Worm (Caenorhabditis elegans): ENCODE results near the gene srap-1.

The srap-1 gene

DNA sequence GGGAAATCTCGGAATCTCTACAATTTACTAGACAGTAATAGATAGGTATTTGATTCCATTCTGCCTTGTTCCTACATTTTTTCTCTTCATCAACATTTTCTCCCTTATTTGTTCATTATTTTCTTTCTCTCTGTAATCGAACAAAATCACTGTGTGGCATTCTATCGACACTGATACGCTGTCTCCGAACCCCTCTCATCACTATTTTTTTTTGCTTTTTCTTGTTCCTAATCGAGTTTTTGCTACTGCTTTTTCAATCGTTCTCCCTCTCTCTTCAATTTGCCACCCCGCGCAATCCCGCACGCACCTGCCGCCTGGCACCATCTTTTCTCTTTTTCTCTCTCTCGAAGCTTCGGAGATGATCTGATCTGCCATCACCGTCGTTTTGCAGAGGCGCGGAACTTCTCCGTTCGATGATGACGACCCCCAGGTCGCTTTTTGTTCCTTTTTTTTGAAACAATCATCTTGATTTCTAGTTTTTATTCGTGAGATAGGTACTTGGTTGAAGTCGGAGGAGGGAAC, 2.7 kb upstream of the srap-1 start:
- TF ChIP-seq zfh-2 (GFP tag; conservative IDR thresholded peaks at IDR 0.05) (peak; percentile 54), egrh-3 (GFP tag; IDR thresholded peaks at IDR 0.05) (peak; percentile 10; the same call in 1 of the 2 replicates), nfyb-1 (GFP tag; IDR thresholded peaks at IDR 0.05) (no peak)

- no peak for TF ChIP-seq Y79H2A.3 (GFP tag; conservative IDR thresholded peaks at IDR 0.05)
- no peak for TF ChIP-seq snpc-3.4 (tag; optimal IDR thresholded peaks at IDR 0.05)
- TF ChIP-seq ZK185.1 (tag; optimal IDR thresholded peaks at IDR 0.05; ENCODE audit: poor library complexity, severe bottlenecking) = no peak
- TF ChIP-seq dpff-1 (tag; optimal IDR thresholded peaks at IDR 0.05) = no peak
- no peak for TF ChIP-seq F49E8.2 (tag; optimal IDR thresholded peaks at IDR 0.05; ENCODE audit: insufficient read depth)
- no peak for TF ChIP-seq hsf-1 (GFP tag; IDR thresholded peaks at IDR 0.05)
- TF ChIP-seq F10E7.11 (tag; optimal IDR thresholded peaks at IDR 0.05) = no peak
- TF ChIP-seq ceh-40 (GFP tag; IDR thresholded peaks at IDR 0.05) = no peak
- no peak for TF ChIP-seq hmg-20 (GFP tag; IDR thresholded peaks at IDR 0.05)
Observed at ce11 chrII:11204731-11205130, 1.7 kb downstream of the srap-1 start.

DNA sequence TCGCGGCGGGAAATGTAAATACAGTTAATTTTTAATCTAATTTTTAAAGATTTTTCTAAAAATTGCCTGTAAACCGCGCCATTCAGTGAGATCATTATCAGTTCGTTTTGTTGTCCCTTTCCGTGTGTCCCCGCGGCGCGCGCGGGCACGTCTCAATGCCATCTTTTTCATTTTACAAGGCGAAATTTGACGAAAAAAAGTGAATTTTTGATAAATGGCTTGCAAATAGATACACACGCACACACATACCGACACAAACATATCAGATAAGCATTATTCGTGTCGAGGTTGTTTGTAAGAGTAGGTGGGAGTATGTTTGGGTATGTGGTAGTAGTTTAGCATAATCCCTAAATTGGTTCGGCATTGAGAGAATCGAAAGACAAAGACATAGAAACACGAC, 2.8 kb downstream of the srap-1 start:
- TF ChIP-seq ztf-26 (tag; optimal IDR thresholded peaks at IDR 0.05) (no peak), C17E4.6 (GFP tag; IDR thresholded peaks at IDR 0.05) (no peak), nhr-80 (tag; optimal IDR thresholded peaks at IDR 0.05) (no peak), ccch-3 (GFP tag; optimal IDR thresholded peaks at IDR 0.05) (no peak), mel-28 (tag; optimal IDR thresholded peaks at IDR 0.05; ENCODE audit: borderline replicate concordance) (no peak), die-1 (tag; optimal IDR thresholded peaks at IDR 0.05) (no peak), lin-54 (GFP tag; optimal IDR thresholded peaks at IDR 0.05) (no peak), ceh-58 (GFP tag; IDR thresholded peaks at IDR 0.05) (no peak), nfya-2 (GFP tag; IDR thresholded peaks at IDR 0.05) (no peak), zim-3 (tag; optimal IDR thresholded peaks at IDR 0.05) (no peak), nhr-90 (tag; optimal IDR thresholded peaks at IDR 0.05) (no peak)

DNA sequence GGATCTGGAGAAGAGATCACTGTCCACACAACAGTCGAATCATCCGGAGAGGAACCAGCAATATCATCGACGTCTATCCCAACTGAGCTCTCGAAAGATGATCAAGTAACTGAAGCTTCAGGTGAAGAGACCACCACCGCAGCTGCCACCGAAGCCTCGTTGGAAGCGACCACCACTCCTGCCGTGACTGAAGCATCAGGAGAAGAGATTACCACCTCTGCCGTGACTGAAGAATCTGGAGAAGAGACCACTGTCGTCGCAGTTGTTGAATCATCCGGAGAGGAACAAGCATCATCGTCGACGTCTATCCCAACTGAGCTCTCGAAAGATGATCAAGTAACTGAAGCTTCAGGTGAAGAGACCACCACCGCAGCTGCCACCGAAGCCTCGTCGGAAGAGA, 8.6 kb downstream of the srap-1 start:
- TF ChIP-seq ceh-58 (GFP tag; IDR thresholded peaks at IDR 0.05) (0 out of 2 replicates have a peak, but pooled peaks have one; percentile 87), egrh-3 (GFP tag; IDR thresholded peaks at IDR 0.05) (peak; percentile 71; the same call in 1 of the 2 replicates), aptf-2 (GFP tag; conservative IDR thresholded peaks at IDR 0.05) (peak; percentile 46; the same call in 1 of the 2 replicates), F39B2.1 (GFP tag; IDR thresholded peaks at IDR 0.05) (0 out of 2 replicates have a peak, but pooled peaks have one; percentile 41)

DNA sequence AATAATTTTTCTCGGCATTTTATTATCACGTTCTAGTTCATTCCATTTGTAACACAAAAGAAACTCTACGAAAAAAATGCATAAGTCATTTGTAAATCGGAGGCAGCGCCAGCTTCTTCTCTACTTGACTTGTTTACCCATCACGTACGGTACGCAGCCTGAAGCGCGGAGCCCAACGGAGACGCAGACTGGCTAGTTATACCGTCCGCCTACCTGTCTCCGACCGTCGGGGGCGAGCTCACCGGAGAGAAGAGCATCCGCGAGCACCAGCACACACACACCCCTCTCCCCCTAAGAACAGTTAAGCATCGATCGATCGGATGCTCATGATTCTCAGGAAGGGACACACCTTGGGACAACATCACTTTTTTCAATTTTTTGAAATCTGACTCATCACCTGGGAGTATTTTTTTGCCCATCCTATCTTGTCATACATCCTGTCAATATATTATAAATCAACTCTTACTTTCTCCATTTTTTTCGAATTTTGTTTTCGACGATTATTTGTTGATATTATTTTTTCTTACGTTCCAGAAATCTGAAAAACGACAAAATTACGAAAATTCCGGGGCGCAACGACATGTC, 18.8 kb downstream of the srap-1 start, which contains the start of gene plpr-1:
Gene plpr-1, plus strand, starts transcription at position 535 of the 585 bp plus-strand sequence.
- TF ChIP-seq egrh-3 (GFP tag; IDR thresholded peaks at IDR 0.05) = peak; percentile 21; the same call in 1 of the 2 replicates
- no peak for TF ChIP-seq bed-2 (GFP tag; IDR thresholded peaks at IDR 0.05)
- no peak for TF ChIP-seq attf-6 (GFP tag; IDR thresholded peaks at IDR 0.05)
- peak; percentile 74 for TF ChIP-seq zfh-2 (GFP tag; conservative IDR thresholded peaks at IDR 0.05)

ce11 chrII:11224045-11224481, 21.0 kb downstream of the srap-1 start:
- TF ChIP-seq nhr-80 (tag; optimal IDR thresholded peaks at IDR 0.05) (peak; percentile 60), ceh-27 (GFP tag; optimal IDR thresholded peaks at IDR 0.05) (peak; percentile 53), nfyb-1 (GFP tag; IDR thresholded peaks at IDR 0.05) (peak; percentile 86), sptf-2 (GFP tag; optimal IDR thresholded peaks at IDR 0.05) (no peak), ceh-100 (GFP tag; IDR thresholded peaks at IDR 0.05) (peak; percentile 66), hlh-26 (GFP tag; conservative IDR thresholded peaks at IDR 0.05) (no peak), mcd-1 (GFP tag; IDR thresholded peaks at IDR 0.05) (peak; percentile 88), ets-4 (GFP tag; optimal IDR thresholded peaks at IDR 0.05) (peak; percentile 74), madf-6 (GFP tag; IDR thresholded peaks at IDR 0.05) (peak; percentile 97), ceh-58 (GFP tag; IDR thresholded peaks at IDR 0.05) (no peak), nhr-179 (tag; optimal IDR thresholded peaks at IDR 0.05) (peak; percentile 11), somi-1 (GFP tag; optimal IDR thresholded peaks at IDR 0.05) (peak; percentile 3), cebp-1 (GFP tag; IDR thresholded peaks at IDR 0.05) (no peak), cebp-1 (tag; optimal IDR thresholded peaks at IDR 0.05) (no peak), dpl-1 (GFP tag; optimal IDR thresholded peaks at IDR 0.05) (no peak), cebp-2 (GFP tag; IDR thresholded peaks at IDR 0.05) (no peak)

All from whole organism, young adult.